Fruit fly (Drosophila melanogaster) whole organism, embryonic: ENCODE data around the gene Chpf.

ENCODE experiments used
- Atf3 ChIP-seq: fragments of 200-800 bp; sonication (Bioruptor generic); optimal IDR thresholded peaks from 3 replicates; lab custom pipeline; 2016; ENCODE audit warnings: missing biosample characterization, missing genetic modification characterization
- Awh ChIP-seq: fragments of 200-800 bp; sonication (Bioruptor generic); IDR thresholded peaks from 2 replicates; pipeline ENCODE4, ENCODE4 v1.3.6; 2022; ENCODE audit warnings: missing biosample characterization, missing genetic modification characterization
- CG10267 ChIP-seq: fragments of 200-800 bp; sonication (Bioruptor generic); optimal IDR thresholded peaks from 2 replicates; lab custom pipeline; 2018; ENCODE audit warnings: missing biosample characterization, mild to moderate bottlenecking, missing genetic modification characterization, moderate library complexity
- CG11093 ChIP-seq: fragments of 200-800 bp; sonication (Bioruptor generic); IDR thresholded peaks from 3 replicates; pipeline ENCODE4 v1.3.6; 2022; ENCODE audit warnings: missing biosample characterization, missing genetic modification characterization
- CG11560 ChIP-seq: fragments of 200-800 bp; sonication (Bioruptor generic); IDR thresholded peaks from 3 replicates; pipeline ENCODE4 v1.3.6; 2022; ENCODE audit warnings: missing biosample characterization, missing genetic modification characterization
- CG12299 ChIP-seq: fragments of 200-800 bp; sonication (Bioruptor generic); optimal IDR thresholded peaks from 2 replicates; lab custom pipeline; 2018; ENCODE audit warnings: missing biosample characterization, mild to moderate bottlenecking, missing genetic modification characterization
- CG13775 ChIP-seq: fragments of 200-800 bp; sonication (Bioruptor generic); optimal IDR thresholded peaks from 3 replicates; lab custom pipeline; 2017; ENCODE audit warnings: missing biosample characterization, mild to moderate bottlenecking, missing genetic modification characterization
- CG14441 ChIP-seq: fragments of 200-800 bp; sonication (Bioruptor generic); IDR thresholded peaks from 2 replicates; pipeline ENCODE4 v1.3.6; 2022; ENCODE audit warnings: missing biosample characterization, missing genetic modification characterization
- CG14710 ChIP-seq: fragments of 200-800 bp; sonication (Bioruptor generic); optimal IDR thresholded peaks from 3 replicates; lab custom pipeline; 2019; ENCODE audit warnings: missing biosample characterization, mild to moderate bottlenecking, missing genetic modification characterization, moderate library complexity
- CG17361 ChIP-seq: fragments of 200-800 bp; sonication (Bioruptor generic); IDR thresholded peaks from 3 replicates; pipeline ENCODE4 v1.3.6; 2022; ENCODE audit warnings: missing biosample characterization, missing genetic modification characterization
- CG17829 ChIP-seq: fragments of 200-800 bp; optimal IDR thresholded peaks from 2 replicates; lab custom pipeline; 2019; ENCODE audit warnings: missing biosample characterization, mild to moderate bottlenecking, missing genetic modification characterization, moderate library complexity
- CG18011 ChIP-seq: fragments of 200-800 bp; sonication (Bioruptor generic); optimal IDR thresholded peaks from 2 replicates; lab custom pipeline; 2017; ENCODE audit warnings: missing biosample characterization, missing genetic modification characterization, mild to moderate bottlenecking, moderate library complexity, missing genotype
- CG3995 ChIP-seq: fragments of 200-800 bp; sonication (Bioruptor generic); optimal IDR thresholded peaks from 3 replicates; lab custom pipeline; 2016; ENCODE audit warnings: missing biosample characterization, missing genetic modification characterization
- CG4404 ChIP-seq: fragments of 200-800 bp; sonication (Bioruptor generic); IDR thresholded peaks from 2 replicates; pipeline ENCODE4 v1.3.6; 2022; ENCODE audit warnings: missing biosample characterization, missing genetic modification characterization
- CG4424 ChIP-seq: fragments of 200-800 bp; sonication (Bioruptor generic); optimal IDR thresholded peaks from 3 replicates; lab custom pipeline; 2016; ENCODE audit warnings: missing biosample characterization, missing genetic modification characterization
- CG6654 ChIP-seq: fragments of 200-800 bp; sonication (Bioruptor generic); optimal IDR thresholded peaks from 2 replicates; lab custom pipeline; 2017; ENCODE audit warnings: missing biosample characterization, mild to moderate bottlenecking, missing genetic modification characterization
- CG6765 ChIP-seq: fragments of 200-800 bp; sonication (Bioruptor generic); optimal IDR thresholded peaks from 3 replicates; lab custom pipeline; 2017; ENCODE audit warnings: missing biosample characterization, mild to moderate bottlenecking, missing genetic modification characterization
- CG7556 ChIP-seq: fragments of 200-800 bp; sonication (Bioruptor generic); optimal IDR thresholded peaks from 2 replicates; lab custom pipeline; 2017; ENCODE audit warnings: missing biosample characterization, mild to moderate bottlenecking, missing genetic modification characterization
- CG7786 ChIP-seq: fragments of 200-800 bp; sonication (Bioruptor generic); optimal IDR thresholded peaks from 2 replicates; lab custom pipeline; 2016; ENCODE audit warnings: missing biosample characterization, missing genetic modification characterization
- CG7987 ChIP-seq: fragments of 200-800 bp; sonication (Bioruptor generic); optimal IDR thresholded peaks from 2 replicates; lab custom pipeline; 2018; ENCODE audit warnings: missing biosample characterization, mild to moderate bottlenecking, missing genetic modification characterization, moderate library complexity
- CG9876 ChIP-seq: fragments of 200-800 bp; sonication (Bioruptor generic); optimal IDR thresholded peaks from 2 replicates; lab custom pipeline; 2016; ENCODE audit warnings: missing biosample characterization, missing genetic modification characterization
- D ChIP-seq, 2 experiments: fragments of 200-800 bp in 1 of 2; fragments of >200 bp in 1 of 2; sonication (Bioruptor generic) in 1 of 2; optimal IDR thresholded peaks; 2 replicates in 1 of 2; 3 replicates in 1 of 2; lab custom pipeline; 2017; ENCODE audit warnings: mild to moderate bottlenecking in 1 of 2, missing biosample characterization in 1 of 2, missing genetic modification characterization in 1 of 2, missing genetic modification reagents in 1 of 2
- Deaf1 ChIP-seq: fragments of 200-800 bp; optimal IDR thresholded peaks from 3 replicates; lab custom pipeline; 2019; ENCODE audit warnings: missing biosample characterization, mild to moderate bottlenecking, missing genetic modification characterization, moderate library complexity
- Dp ChIP-seq: fragments of 200-800 bp; sonication (Bioruptor generic); optimal IDR thresholded peaks from 2 replicates; lab custom pipeline; 2018; ENCODE audit warnings: missing biosample characterization, mild to moderate bottlenecking, missing genetic modification characterization, moderate library complexity
- Drgx ChIP-seq: fragments of 200-800 bp; sonication (Bioruptor generic); IDR thresholded peaks from 2 replicates; pipeline ENCODE4 v1.3.6; 2022; ENCODE audit warnings: missing biosample characterization, missing genetic modification characterization
- E2f2 ChIP-seq: fragments of 200-800 bp; sonication (Bioruptor generic); IDR thresholded peaks from 2 replicates; pipeline ENCODE4 v1.3.6; 2022; ENCODE audit warnings: missing biosample characterization, missing genetic modification characterization
- Fer3 ChIP-seq: fragments of 200-800 bp; sonication (Bioruptor generic); optimal IDR thresholded peaks from 2 replicates; lab custom pipeline; 2018; ENCODE audit warnings: missing biosample characterization, mild to moderate bottlenecking, missing genetic modification characterization, moderate library complexity
- Gsc ChIP-seq: fragments of 200-800 bp; sonication (Bioruptor generic); IDR thresholded peaks from 2 replicates; pipeline ENCODE4 v1.3.6; 2022; ENCODE audit warnings: missing biosample characterization, missing genetic modification characterization
- H15 ChIP-seq: fragments of 200-800 bp; sonication (Bioruptor generic); IDR thresholded peaks from 3 replicates; pipeline ENCODE4 v1.3.6; 2022; ENCODE audit warnings: missing biosample characterization, missing genetic modification characterization
- HLHmδ ChIP-seq: fragments of 200-800 bp; sonication (Bioruptor generic); optimal IDR thresholded peaks from 2 replicates; lab custom pipeline; 2018; ENCODE audit warnings: missing biosample characterization, mild to moderate bottlenecking, missing genetic modification characterization, moderate library complexity
- Hey ChIP-seq: fragments of 200-800 bp; sonication (Bioruptor generic); optimal IDR thresholded peaks from 3 replicates; lab custom pipeline; 2018; ENCODE audit warnings: missing biosample characterization, mild to moderate bottlenecking, missing genetic modification characterization
- HmgD ChIP-seq: fragments of 200-800 bp; sonication (Bioruptor generic); optimal IDR thresholded peaks from 3 replicates; lab custom pipeline; 2016; ENCODE audit warnings: missing biosample characterization, missing genetic modification characterization
- Lim3 ChIP-seq: fragments of 200-800 bp; sonication (Bioruptor generic); IDR thresholded peaks from 2 replicates; pipeline ENCODE4 v1.3.6; 2022; ENCODE audit warnings: missing biosample characterization, missing genetic modification characterization
- Max ChIP-seq: fragments of 200-800 bp; sonication (Bioruptor generic); optimal IDR thresholded peaks from 2 replicates; lab custom pipeline; 2016; ENCODE audit warnings: missing biosample characterization, mild to moderate bottlenecking, missing genetic modification characterization
- Mrtf ChIP-seq: fragments of 200-800 bp; sonication (Bioruptor generic); IDR thresholded peaks from 3 replicates; pipeline ENCODE4 v1.3.6; 2022; ENCODE audit warnings: missing biosample characterization, missing genetic modification characterization
- Ravus ChIP-seq: fragments of 200-800 bp; sonication (Bioruptor generic); IDR thresholded peaks from 2 replicates; pipeline ENCODE4 v1.3.6; 2022; ENCODE audit warnings: missing biosample characterization, missing genetic modification characterization
- Rx ChIP-seq: fragments of 200-800 bp; sonication (Bioruptor generic); IDR thresholded peaks from 2 replicates; pipeline ENCODE4 v1.3.6; 2022; ENCODE audit warnings: missing biosample characterization, missing genetic modification characterization
- Sox102F ChIP-seq: fragments of 200-800 bp; sonication (Bioruptor generic); optimal IDR thresholded peaks from 2 replicates; lab custom pipeline; 2018; ENCODE audit warnings: missing biosample characterization, mild to moderate bottlenecking, missing genetic modification characterization, moderate library complexity
- TFAM ChIP-seq: fragments of 200-800 bp; sonication (Bioruptor generic); optimal IDR thresholded peaks from 2 replicates; lab custom pipeline; 2017; ENCODE audit warnings: missing biosample characterization, missing genetic modification characterization, inconsistent platforms
- cg ChIP-seq: fragments of 200-800 bp; sonication (Bioruptor generic); optimal IDR thresholded peaks from 3 replicates; lab custom pipeline; 2019; ENCODE audit warnings: missing biosample characterization, mild to moderate bottlenecking, missing genetic modification characterization, moderate library complexity
- disco-r ChIP-seq: fragments of 200-800 bp; sonication (Bioruptor generic); optimal IDR thresholded peaks from 2 replicates; lab custom pipeline; 2016; ENCODE audit warnings: missing biosample characterization, missing genetic modification characterization
- eve ChIP-seq, 2 experiments: fragments of >200 bp; optimal IDR thresholded peaks; 2 replicates each; lab custom pipeline; 2017; ENCODE audit warnings: missing biosample characterization in 2 of 2, missing genetic modification characterization in 2 of 2
- ftz-f1 ChIP-seq: fragments of 200-800 bp; sonication (Bioruptor generic); optimal IDR thresholded peaks from 2 replicates; lab custom pipeline; 2016; ENCODE audit warnings: missing biosample characterization, missing genetic modification characterization
- hth ChIP-seq: fragments of >200 bp; optimal IDR thresholded peaks from 2 replicates; lab custom pipeline; 2017; ENCODE audit warnings: inconsistent platforms
- insv ChIP-seq, 2 experiments: fragments of 200-800 bp; sonication (Bioruptor generic); optimal IDR thresholded peaks; 3 replicates each; lab custom pipeline; 2016 to 2018; ENCODE audit warnings: missing biosample characterization in 2 of 2, missing genetic modification characterization in 2 of 2
- kah ChIP-seq: fragments of 200-800 bp; sonication (Bioruptor generic); optimal IDR thresholded peaks from 2 replicates; lab custom pipeline; 2018; ENCODE audit warnings: missing biosample characterization, mild to moderate bottlenecking, missing genetic modification characterization
- lbe ChIP-seq: fragments of 200-800 bp; sonication (Bioruptor generic); optimal IDR thresholded peaks from 2 replicates; lab custom pipeline; 2016; ENCODE audit warnings: missing biosample characterization, mild to moderate bottlenecking, missing genetic modification characterization
- mam ChIP-seq: fragments of 200-800 bp; sonication (Bioruptor generic); optimal IDR thresholded peaks from 3 replicates; lab custom pipeline; 2016; ENCODE audit warnings: missing biosample characterization, missing genetic modification characterization
- nom ChIP-seq: fragments of 200-800 bp; sonication (Bioruptor generic); optimal IDR thresholded peaks from 2 replicates; lab custom pipeline; 2017; ENCODE audit warnings: missing biosample characterization, missing genetic modification characterization, mild to moderate bottlenecking, moderate library complexity, missing genetic modification reagents
- unc-4 ChIP-seq: fragments of 200-800 bp; sonication (Bioruptor generic); IDR thresholded peaks from 2 replicates; pipeline ENCODE4 v1.3.6; 2022; ENCODE audit warnings: missing biosample characterization, missing genetic modification characterization; ENCODE audit not compliant: partially characterized antibody
- zfh1 ChIP-seq: fragments of 200-800 bp; sonication (Bioruptor generic); IDR thresholded peaks from 3 replicates; pipeline ENCODE4 v1.3.6; 2022; ENCODE audit warnings: missing biosample characterization, missing genetic modification characterization

Chpf gene

dm6 chrX:13135702-13136101 lies 23.4 kb upstream of the Chpf start (continued):
- TF ChIP-seq HLHmδ (no peak), CG13775 (GFP tag; lab: Kevin White, UChicago) (peak; percentile 17), insv (GFP tag; optimal IDR thresholded peaks at IDR 0.05; lab: Kevin White, UChicago) (no peak), zfh1 (GFP tag; lab: Robert Waterston, UW) (peak; percentile 72), Rx (peak; percentile 48; the same call in 1 of the 2 replicates), cg (GFP tag; lab: Kevin White, UChicago) (no peak), hth (lab: Kevin White, UChicago) (no peak), CG9876 (no peak), Drgx (GFP tag; lab: Robert Waterston, UW) (peak; percentile 75), CG6654 (GFP tag; lab: Kevin White, UChicago) (no peak), CG12299 (tag; lab: Kevin White, UChicago) (no peak), Mrtf (GFP tag; lab: Robert Waterston, UW) (peak; percentile 44; the same call in 1 of the 3 replicates), Ravus (GFP tag; lab: Robert Waterston, UW) (peak; percentile 33), nom (GFP tag; lab: Kevin White, UChicago) (no peak), Atf3 (GFP tag; lab: Kevin White, UChicago) (peak; percentile 36), Gsc (GFP tag; lab: Robert Waterston, UW) (0 out of 2 replicates have a peak, but pooled peaks have one; percentile 31), CG4424 (GFP tag; lab: Kevin White, UChicago) (peak; percentile 63), H15 (GFP tag; lab: Robert Waterston, UW) (peak; percentile 42; the same call in 1 of the 3 replicates), CG11560 (no peak), eve (GFP tag; optimal IDR thresholded peaks at IDR 0.05; lab: Kevin White, UChicago) (peak in 1 of 2 experiments; percentile 86), Deaf1 (tag; lab: Kevin White, UChicago) (no peak), CG7987 (GFP tag; lab: Kevin White, UChicago) (no peak), CG14710 (tag; lab: Kevin White, UChicago) (peak; percentile 24), E2f2 (GFP tag; lab: Robert Waterston, UW) (0 out of 2 replicates have a peak, but pooled peaks have one; percentile 33), kah (peak; percentile 46), Awh (peak; percentile 75), CG7786 (GFP tag; lab: Kevin White, UChicago) (peak; percentile 37), CG10267 (tag; lab: Kevin White, UChicago) (peak; percentile 27), CG17361 (GFP tag; lab: Robert Waterston, UW) (peak; percentile 64), CG6765 (GFP tag; lab: Kevin White, UChicago) (no peak), Hey (tag; lab: Kevin White, UChicago) (no peak), CG11093 (no peak), disco-r (GFP tag; lab: Kevin White, UChicago) (peak; percentile 19), CG7556 (peak; percentile 38), CG17829 (tag; lab: Kevin White, UChicago) (peak; percentile 31), Fer3 (tag; lab: Kevin White, UChicago) (peak; percentile 45), CG3995 (GFP tag; lab: Kevin White, UChicago) (no peak), Max (peak; percentile 11), TFAM (GFP tag; lab: Kevin White, UChicago) (no peak), ftz-f1 (no peak), Sox102F (peak; percentile 85), unc-4 (no peak), CG18011 (GFP tag; lab: Kevin White, UChicago) (no peak), Dp (no peak), D (optimal IDR thresholded peaks at IDR 0.05; lab: Kevin White, UChicago) (no peak), D (GFP tag; optimal IDR thresholded peaks at IDR 0.05; lab: Kevin White, UChicago) (peak; percentile 15), Lim3 (no peak), HmgD (GFP tag; lab: Kevin White, UChicago) (no peak), CG14441 (GFP tag; lab: Robert Waterston, UW) (peak; percentile 53), mam (GFP tag; lab: Kevin White, UChicago) (peak; percentile 52), lbe (GFP tag; lab: Kevin White, UChicago) (no peak), CG4404 (GFP tag; lab: Robert Waterston, UW) (no peak)
